Fruit fly (Drosophila melanogaster) whole organism, wandering third instar larva: Measurements from ENCODE around the gene CG17549.

Experiments used
- CG9705 ChIP-seq: fragments of 200-800 bp; sonication (Bioruptor generic); optimal IDR thresholded peaks from 2 replicates; lab custom pipeline; 2018; ENCODE audit warnings: missing biosample characterization, mild to moderate bottlenecking, missing genetic modification characterization
- Dfd ChIP-seq: fragments of >200 bp; optimal IDR thresholded peaks from 2 replicates; lab custom pipeline; 2017; ENCODE audit warnings: missing biosample characterization, missing genetic modification characterization
- GATAd ChIP-seq: sonication (Bioruptor generic); optimal IDR thresholded peaks from 2 replicates; lab custom pipeline; 2016; ENCODE audit warnings: missing biosample characterization, missing genetic modification characterization
- Hr78 ChIP-seq: fragments of >200 bp; optimal IDR thresholded peaks from 2 replicates; lab custom pipeline; 2017; ENCODE audit warnings: missing biosample characterization, missing genetic modification characterization
- Myc ChIP-seq: fragments of >200 bp; optimal IDR thresholded peaks from 2 replicates; lab custom pipeline; 2017
- br ChIP-seq: fragments of 200-800 bp; sonication (Bioruptor generic); optimal IDR thresholded peaks from 2 replicates; lab custom pipeline; 2016; ENCODE audit warnings: missing biosample characterization, missing genetic modification characterization
- brk ChIP-seq: fragments of 200-800 bp; sonication (Bioruptor generic); optimal IDR thresholded peaks from 2 replicates; lab custom pipeline; 2016; ENCODE audit warnings: missing biosample characterization, mild to moderate bottlenecking, missing genetic modification characterization
- dmrt93B ChIP-seq: fragments of 200-800 bp; sonication (Bioruptor generic); optimal IDR thresholded peaks from 2 replicates; lab custom pipeline; 2018; ENCODE audit warnings: missing biosample characterization, mild to moderate bottlenecking, missing genetic modification characterization
- fru ChIP-seq: fragments of 200-800 bp; sonication (Bioruptor generic); optimal IDR thresholded peaks from 3 replicates; lab custom pipeline; 2016; ENCODE audit warnings: missing biosample characterization, mild to moderate bottlenecking, missing genetic modification characterization
- h ChIP-seq: fragments of 200-800 bp; sonication (Bioruptor generic); optimal IDR thresholded peaks from 3 replicates; lab custom pipeline; 2016; ENCODE audit warnings: missing biosample characterization, mild to moderate bottlenecking, missing genetic modification characterization
- jim ChIP-seq: fragments of 175-275, 200-325 bp; sonication (Bioruptor generic); optimal IDR thresholded peaks from 2 replicates; lab custom pipeline; 2016; ENCODE audit warnings: missing biosample characterization, mild to moderate bottlenecking, missing genetic modification characterization
- lola ChIP-seq: fragments of >200 bp; optimal IDR thresholded peaks from 2 replicates; lab custom pipeline; 2017; ENCODE audit warnings: missing biosample characterization, missing genetic modification characterization
- psq ChIP-seq: fragments of 200-800 bp; sonication (Bioruptor generic); optimal IDR thresholded peaks from 3 replicates; lab custom pipeline; 2017; ENCODE audit warnings: missing biosample characterization, mild to moderate bottlenecking, missing genetic modification characterization, moderate library complexity

DNA sequence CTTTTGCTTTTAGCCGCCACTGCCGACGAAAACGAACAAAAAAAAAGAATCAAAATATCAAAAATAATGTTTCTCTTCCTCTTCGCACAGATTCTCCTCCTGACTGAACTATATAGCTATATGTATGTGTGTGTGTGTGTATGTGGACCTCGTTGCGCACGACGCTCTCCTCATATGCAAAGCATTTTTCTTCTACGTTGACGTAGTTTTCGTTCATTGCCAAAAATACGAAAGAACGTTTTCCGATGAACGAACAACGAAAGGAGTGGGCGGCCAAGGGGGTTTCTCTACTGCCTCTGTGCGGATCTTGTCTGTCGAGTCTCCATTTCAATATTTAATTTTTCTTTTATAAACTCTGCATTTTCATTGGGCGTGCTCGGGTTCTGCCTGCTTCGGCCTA, 14.9 kb upstream of the CG17549 start:
- TF ChIP-seq Myc (lab: Kevin White, UChicago) (no peak), jim (GFP tag; lab: Kevin White, UChicago) (no peak), GATAd (GFP tag; lab: Kevin White, UChicago) (no peak), Hr78 (no peak), dmrt93B (GFP tag; lab: Kevin White, UChicago) (no peak), Dfd (no peak), br (GFP tag; lab: Kevin White, UChicago) (no peak), CG9705 (no peak), lola (no peak), h (GFP tag; lab: Kevin White, UChicago) (no peak), fru (GFP tag; lab: Kevin White, UChicago) (no peak), psq (GFP tag; lab: Kevin White, UChicago) (no peak), brk (GFP tag; lab: Kevin White, UChicago) (no peak)
